Fruit fly (Drosophila melanogaster): ENCODE measurements around the gene CG9917.

DNA sequence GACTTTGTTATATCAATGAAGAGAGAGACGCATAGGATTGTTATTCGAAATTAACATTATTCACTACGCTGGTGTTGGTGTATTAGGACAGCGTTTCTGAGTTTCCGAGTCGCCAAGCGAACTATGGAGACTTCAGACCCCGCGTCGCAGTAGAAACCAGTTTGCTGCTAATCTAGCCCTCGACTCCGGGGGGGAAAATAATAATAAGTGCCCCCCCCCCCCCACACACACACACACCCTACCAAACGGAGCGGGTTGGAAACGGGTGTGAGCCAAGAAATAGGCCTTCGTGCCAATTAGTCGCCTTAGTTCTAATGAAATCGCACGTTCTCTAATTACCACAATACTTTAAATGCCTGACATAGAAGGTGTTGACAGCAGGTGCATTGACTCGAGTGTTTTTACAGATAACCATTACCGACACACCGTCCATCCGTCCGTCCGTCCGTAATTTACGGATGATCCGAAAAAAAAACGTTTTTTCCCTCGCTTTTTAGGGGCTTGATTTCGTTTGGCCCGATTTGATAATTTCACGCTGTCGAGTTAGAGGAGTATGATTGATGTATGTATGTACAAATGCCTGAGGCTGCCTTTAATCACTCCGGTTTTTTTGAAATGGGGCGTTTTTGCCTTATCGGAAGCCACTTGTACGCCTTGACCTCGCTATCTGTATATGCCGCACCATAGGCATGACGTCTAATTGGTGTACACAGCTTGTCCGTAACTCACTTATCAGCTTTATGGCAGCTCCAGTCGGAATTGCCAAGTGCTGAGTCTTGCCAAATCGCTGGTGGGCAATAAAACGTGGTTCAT, 41.1 kb downstream of the CG9917 start:
- no peak for TF ChIP-seq usp (GFP tag; optimal IDR thresholded peaks at IDR 0.05)
- TF ChIP-seq pan (optimal IDR thresholded peaks at IDR 0.05): no peak
- no peak for TF ChIP-seq CG8478 (optimal IDR thresholded peaks at IDR 0.05)
